Worm (Caenorhabditis elegans): ENCODE results near the gene K11D12.12.
A peak's percentile ranks its signal among the peaks of the same experiment; 100 is the strongest.

The K11D12.12 gene

ce11 chrV:5064761-5065421, 12.8 kb downstream of the K11D12.12 start, which contains the start of gene mlk-1 (continued):
- no peak for TF ChIP-seq nhr-102 (tag; optimal IDR thresholded peaks at IDR 0.05)
- TF ChIP-seq dmd-8 (GFP tag; IDR thresholded peaks at IDR 0.05): no peak
- no peak for TF ChIP-seq zip-2 (tag; optimal IDR thresholded peaks at IDR 0.05)
- no peak for TF ChIP-seq Y48G9A.11 (GFP tag; IDR thresholded peaks at IDR 0.05)
- peak; percentile 62 for TF ChIP-seq dve-1 (tag; optimal IDR thresholded peaks at IDR 0.05; ENCODE audit: insufficient read depth)
- no peak for TF ChIP-seq lin-29 (GFP tag; IDR thresholded peaks at IDR 0.05)
- no peak for TF ChIP-seq Y5F2A.4 (GFP tag; optimal IDR thresholded peaks at IDR 0.05)
- no peak for TF ChIP-seq php-3 (GFP tag; IDR thresholded peaks at IDR 0.05)
- no peak for TF ChIP-seq snpc-1.2 (GFP tag; IDR thresholded peaks at IDR 0.05)
- TF ChIP-seq ZK337.2 (GFP tag; IDR thresholded peaks at IDR 0.05): no peak
- TF ChIP-seq cey-2 (tag; optimal IDR thresholded peaks at IDR 0.05; ENCODE audit: borderline replicate concordance, insufficient read depth): no peak
- TF ChIP-seq attf-4 (tag; optimal IDR thresholded peaks at IDR 0.05): no peak
- TF ChIP-seq ceh-28 (tag; optimal IDR thresholded peaks at IDR 0.05): no peak
- TF ChIP-seq lim-7 (GFP tag; IDR thresholded peaks at IDR 0.05): no peak
- TF ChIP-seq nhr-10 (tag; optimal IDR thresholded peaks at IDR 0.05): peak; percentile 36
- peak; percentile 96 for TF ChIP-seq hlh-30 (tag; optimal IDR thresholded peaks at IDR 0.05; ENCODE audit: insufficient read depth)
- peak; percentile 75 for TF ChIP-seq mep-1 (tag; optimal IDR thresholded peaks at IDR 0.05)
- no peak for TF ChIP-seq ceh-82 (tag; optimal IDR thresholded peaks at IDR 0.05)
- no peak for TF ChIP-seq sdz-12 (GFP tag; optimal IDR thresholded peaks at IDR 0.05)
- no peak for TF ChIP-seq nhr-41 (GFP tag; IDR thresholded peaks at IDR 0.05)
- TF ChIP-seq aha-1 (tag): peak; percentile 96
- TF ChIP-seq mxl-2 (GFP tag; conservative IDR thresholded peaks at IDR 0.05): no peak
- no peak for TF ChIP-seq F44E2.7 (GFP tag; IDR thresholded peaks at IDR 0.05)
- peak in 1 of 2 experiments; percentile 99 for TF ChIP-seq unc-62 (GFP tag; optimal IDR thresholded peaks at IDR 0.05 in 1 of 2)
- no peak for TF ChIP-seq unc-62 (tag; optimal IDR thresholded peaks at IDR 0.05)
- peak; percentile 60 for TF ChIP-seq nhr-25 (tag; optimal IDR thresholded peaks at IDR 0.05; ENCODE audit: borderline replicate concordance, insufficient read depth)
- peak; percentile 32 for TF ChIP-seq F37D6.2 (tag; optimal IDR thresholded peaks at IDR 0.05)

- TF ChIP-seq Y48G9A.11 (GFP tag; IDR thresholded peaks at IDR 0.05) (no peak), fkh-10 (GFP tag; optimal IDR thresholded peaks at IDR 0.05) (no peak), F26F4.8 (GFP tag; conservative IDR thresholded peaks at IDR 0.05) (no peak), pqm-1 (tag; optimal IDR thresholded peaks at IDR 0.05) (peak; percentile 89), daf-8 (GFP tag; IDR thresholded peaks at IDR 0.05) (no peak), snpc-1.2 (GFP tag; IDR thresholded peaks at IDR 0.05) (no peak), F10B5.3 (tag; optimal IDR thresholded peaks at IDR 0.05) (no peak), ZK337.2 (GFP tag; IDR thresholded peaks at IDR 0.05) (no peak), nhr-77 (tag; optimal IDR thresholded peaks at IDR 0.05) (peak; percentile 47), php-3 (GFP tag; IDR thresholded peaks at IDR 0.05) (peak; percentile 57; the same call in 1 of the 2 replicates), hlh-11 (tag; optimal IDR thresholded peaks at IDR 0.05) (peak; percentile 43), nhr-28 (tag; optimal IDR thresholded peaks at IDR 0.05) (peak; percentile 84), dmd-6 (GFP tag; IDR thresholded peaks at IDR 0.05) (peak; percentile 57), T26A8.4 (GFP tag; IDR thresholded peaks at IDR 0.05) (no peak), nhr-102 (tag; optimal IDR thresholded peaks at IDR 0.05) (no peak), sdz-12 (GFP tag; optimal IDR thresholded peaks at IDR 0.05) (no peak), lsy-2 (tag; optimal IDR thresholded peaks at IDR 0.05) (peak in 1 of 2 experiments; percentile 26), nhr-237 (tag; optimal IDR thresholded peaks at IDR 0.05) (no peak), mdl-1 (tag; optimal IDR thresholded peaks at IDR 0.05) (peak in 1 of 2 experiments; percentile 28), T20F7.1 (GFP tag; optimal IDR thresholded peaks at IDR 0.05) (peak; percentile 41), egl-43 (GFP tag; IDR thresholded peaks at IDR 0.05) (no peak), daf-16 (GFP tag; optimal IDR thresholded peaks at IDR 0.05) (no peak), daf-16 (tag; optimal IDR thresholded peaks at IDR 0.05) (peak; percentile 72), dve-1 (tag; optimal IDR thresholded peaks at IDR 0.05; ENCODE audit: insufficient read depth) (peak; percentile 70), aha-1 (tag) (no peak)
Observed at ce11 chrV:5067390-5067789, 15.3 kb downstream of the K11D12.12 start.
